Worm (Caenorhabditis elegans) whole organism, young adult: ENCODE results near the gene Y57G11C.38.

Experiments used
- K11D2.4 ChIP-seq: fragments of 200-800 bp; sonication (Bioruptor generic); IDR thresholded peaks from 2 replicates; pipeline ENCODE4 v1.3.6; 2022; ENCODE audit warnings: missing genetic modification reagents, missing genetic modification characterization, missing compliant biosample characterization
- Y53F4B.3 ChIP-seq: fragments of 200-800 bp; sonication (Bioruptor generic); IDR thresholded peaks from 2 replicates; pipeline ENCODE4 v1.3.6; 2022; ENCODE audit warnings: missing genetic modification reagents, missing genetic modification characterization, missing compliant biosample characterization
- akir-1 ChIP-seq: fragments of 200-800 bp; sonication (Bioruptor generic); optimal IDR thresholded peaks from 2 replicates; lab custom pipeline; 2018; ENCODE audit warnings: mild to moderate bottlenecking, missing genetic modification characterization, moderate library complexity, missing compliant biosample characterization
- bed-1 ChIP-seq: fragments of 200-800 bp; sonication (Bioruptor generic); IDR thresholded peaks from 2 replicates; pipeline ENCODE4 v1.3.6; 2022; ENCODE audit warnings: missing genetic modification reagents, missing genetic modification characterization, missing compliant biosample characterization
- ceh-40 ChIP-seq: fragments of 200-800 bp; sonication (Bioruptor generic); IDR thresholded peaks from 2 replicates; pipeline ENCODE4 v1.3.6; 2022; ENCODE audit warnings: missing genetic modification characterization, missing compliant biosample characterization
- efl-1 ChIP-seq: fragments of 150-350 bp; optimal IDR thresholded peaks from 2 replicates; lab custom pipeline; 2014; ENCODE audit warnings: missing biosample characterization, missing genetic modification reagents, missing genetic modification characterization
- him-1 ChIP-seq: sonication (generic microtip); optimal IDR thresholded peaks from 2 replicates; lab custom pipeline; 2016; ENCODE audit warnings: missing genotype, missing genetic modification reagents, missing genetic modification characterization, missing compliant biosample characterization
- nhr-120 ChIP-seq: fragments of 200-800 bp; sonication (Bioruptor generic); IDR thresholded peaks from 2 replicates; pipeline ENCODE4 v1.3.6; 2022; ENCODE audit warnings: missing genetic modification characterization, missing compliant biosample characterization
- pha-4 ChIP-seq: fragments of 150-350 bp; sonication (generic microtip); optimal IDR thresholded peaks from 2 replicates; lab custom pipeline; 2014; ENCODE audit warnings: missing biosample characterization, missing genetic modification reagents, missing genetic modification characterization
- sptf-2 ChIP-seq: fragments of 200-800 bp; sonication (Bioruptor generic); optimal IDR thresholded peaks from 2 replicates; lab custom pipeline; 2018; ENCODE audit warnings: mild to moderate bottlenecking, missing genetic modification characterization, missing compliant biosample characterization
- unc-130 ChIP-seq: sonication (generic microtip); optimal IDR thresholded peaks from 2 replicates; lab custom pipeline; 2016; ENCODE audit warnings: missing genetic modification reagents, missing genetic modification characterization, missing compliant biosample characterization

ce11 chrIV:14836885-14837284 is 25.4 kb upstream of the Y57G11C.38 start, which contains the start of gene Y57G11C.22:
- TF ChIP-seq sptf-2 (GFP tag; lab: Kevin White, UChicago), result no peak
- TF ChIP-seq akir-1 (GFP tag; lab: Kevin White, UChicago), result no peak
- no peak for TF ChIP-seq bed-1 (GFP tag; lab: Robert Waterston, UW)
- no peak for TF ChIP-seq nhr-120 (GFP tag; lab: Robert Waterston, UW)
- no peak for TF ChIP-seq him-1 (tag; lab: Kevin White, UChicago)
- TF ChIP-seq pha-4 (tag; lab: Kevin White, UChicago), result no peak
- TF ChIP-seq ceh-40 (GFP tag; lab: Robert Waterston, UW), result no peak
- TF ChIP-seq unc-130, result no peak
- no peak for TF ChIP-seq efl-1
- TF ChIP-seq Y53F4B.3 (GFP tag; lab: Robert Waterston, UW), result no peak
- no peak for TF ChIP-seq K11D2.4 (GFP tag; lab: Robert Waterston, UW)
